Worm (Caenorhabditis elegans) whole organism, L1 larva: ENCODE measurements around the gene sma-2.

Experiments used
- C16A3.4 ChIP-seq: fragments of 150-350 bp; optimal IDR thresholded peaks from 2 replicates; lab custom pipeline; 2014; ENCODE audit warnings: missing biosample characterization, missing genetic modification characterization
- C34B4.2 ChIP-seq: sonication (generic microtip); optimal IDR thresholded peaks from 2 replicates; lab custom pipeline; 2017; ENCODE audit warnings: mild to moderate bottlenecking, missing genetic modification characterization, missing compliant biosample characterization
- aly-2 ChIP-seq: fragments of 150-350 bp; optimal IDR thresholded peaks from 2 replicates; lab custom pipeline; 2014; ENCODE audit warnings: missing biosample characterization, missing genetic modification characterization
- ama-1 ChIP-seq: fragments of 150-350 bp; optimal IDR thresholded peaks from 2 replicates; lab custom pipeline; 2014
- blmp-1 ChIP-seq: fragments of 150-350 bp; optimal IDR thresholded peaks from 2 replicates; lab custom pipeline; 2014; ENCODE audit warnings: missing biosample characterization, missing genetic modification characterization
- ceh-63 ChIP-seq: fragments of 200-800 bp; sonication (Bioruptor generic); optimal IDR thresholded peaks from 2 replicates; lab custom pipeline; 2018; ENCODE audit warnings: mild to moderate bottlenecking, missing genetic modification characterization, missing compliant biosample characterization
- ceh-8 ChIP-seq: fragments of 200-800 bp; sonication (Bioruptor generic); optimal IDR thresholded peaks from 2 replicates; lab custom pipeline; 2018; ENCODE audit warnings: mild to moderate bottlenecking, missing genetic modification characterization, moderate library complexity, missing compliant biosample characterization
- ceh-82 ChIP-seq, 3 experiments: fragments of 150-350 bp in 1 of 3; sonication (generic microtip) in 2 of 3; optimal IDR thresholded peaks; 2 replicates each; lab custom pipeline; 2014 to 2017; ENCODE audit warnings: missing biosample characterization in 3 of 3, missing genetic modification characterization in 3 of 3
- ceh-88 ChIP-seq: fragments of 200-800 bp; sonication (Bioruptor generic); IDR thresholded peaks from 2 replicates; pipeline ENCODE4 v1.3.6; 2022; ENCODE audit warnings: missing genetic modification characterization, missing compliant biosample characterization
- ceh-90 ChIP-seq: sonication (generic microtip); optimal IDR thresholded peaks from 2 replicates; lab custom pipeline; 2016; ENCODE audit warnings: missing genetic modification characterization, missing compliant biosample characterization
- ces-1 ChIP-seq: fragments of 150-350 bp; optimal IDR thresholded peaks from 2 replicates; lab custom pipeline; 2014; ENCODE audit warnings: missing biosample characterization, missing genetic modification reagents, missing genetic modification characterization
- dpl-1 ChIP-seq, 3 experiments: fragments of 150-350 bp in 2 of 3; sonication (generic microtip) in 1 of 3; optimal IDR thresholded peaks; 2 replicates each; lab custom pipeline; 2014 to 2017; ENCODE audit warnings: missing biosample characterization in 3 of 3, missing genetic modification characterization in 3 of 3, missing genetic modification reagents in 3 of 3
- dsc-1 ChIP-seq: sonication (generic microtip); optimal IDR thresholded peaks from 2 replicates; lab custom pipeline; 2016; ENCODE audit warnings: mild to moderate bottlenecking, missing genetic modification characterization, missing compliant biosample characterization
- egl-13 ChIP-seq: sonication (generic microtip); optimal IDR thresholded peaks from 2 replicates; lab custom pipeline; 2016; ENCODE audit warnings: missing genotype, missing genetic modification reagents, missing genetic modification characterization, missing compliant biosample characterization
- elt-3 ChIP-seq, 6 experiments: fragments of 150-350 bp in 1 of 6; sonication (generic microtip); optimal IDR thresholded peaks; 2 replicates each; lab custom pipeline; 2017 to 2018; ENCODE audit warnings: missing biosample characterization in 6 of 6, missing genetic modification characterization in 6 of 6, inconsistent platforms in 1 of 6
- ets-5 ChIP-seq: fragments of 200-800 bp; sonication (Bioruptor generic); IDR thresholded peaks from 2 replicates; pipeline ENCODE4 v1.3.6; 2022; ENCODE audit warnings: missing genetic modification characterization, missing compliant biosample characterization
- fkh-10 ChIP-seq: sonication (generic microtip); optimal IDR thresholded peaks from 2 replicates; lab custom pipeline; 2017; ENCODE audit warnings: missing biosample characterization, missing genetic modification reagents, missing genetic modification characterization
- fkh-4 ChIP-seq: sonication (generic microtip); optimal IDR thresholded peaks from 2 replicates; lab custom pipeline; 2016; ENCODE audit warnings: missing compliant biosample characterization, missing genetic modification characterization, borderline replicate concordance
- fkh-8 ChIP-seq: sonication (generic microtip); optimal IDR thresholded peaks from 2 replicates; lab custom pipeline; 2016; ENCODE audit warnings: mild to moderate bottlenecking, missing genetic modification characterization, missing compliant biosample characterization
- fos-1 ChIP-seq: fragments of 150-350 bp; optimal IDR thresholded peaks from 2 replicates; lab custom pipeline; 2014; ENCODE audit warnings: missing biosample characterization, missing genetic modification characterization
- hlh-17 ChIP-seq: fragments of 200-800 bp; sonication (Bioruptor generic); optimal IDR thresholded peaks from 2 replicates; lab custom pipeline; 2018; ENCODE audit warnings: missing genetic modification characterization, mild to moderate bottlenecking, missing compliant biosample characterization, moderate library complexity, borderline replicate concordance
- hlh-4 ChIP-seq: sonication (generic microtip); optimal IDR thresholded peaks from 2 replicates; lab custom pipeline; 2016; ENCODE audit warnings: mild to moderate bottlenecking, missing genetic modification characterization, missing compliant biosample characterization
- hpl-2 ChIP-seq: fragments of 150-350 bp; optimal IDR thresholded peaks from 2 replicates; lab custom pipeline; 2014; ENCODE audit warnings: missing biosample characterization, missing genetic modification reagents, missing genetic modification characterization
- irx-1 ChIP-seq: sonication (generic microtip); optimal IDR thresholded peaks from 2 replicates; lab custom pipeline; 2016; ENCODE audit warnings: missing genetic modification characterization, missing compliant biosample characterization
- lin-14 ChIP-seq: fragments of 200-800 bp; sonication (Bioruptor generic); optimal IDR thresholded peaks from 2 replicates; lab custom pipeline; 2018; ENCODE audit warnings: mild to moderate bottlenecking, missing genetic modification characterization, moderate library complexity, missing compliant biosample characterization
- lin-35 ChIP-seq, 2 experiments: fragments of 150-350 bp; optimal IDR thresholded peaks; 2 replicates each; lab custom pipeline; 2014; ENCODE audit warnings: missing biosample characterization in 2 of 2, missing genetic modification characterization in 2 of 2, missing genetic modification reagents in 2 of 2
- lin-39 ChIP-seq: fragments of 150-350 bp; optimal IDR thresholded peaks from 2 replicates; lab custom pipeline; 2014; ENCODE audit warnings: missing biosample characterization, missing genetic modification reagents, missing genetic modification characterization
- lir-3 ChIP-seq: sonication (generic microtip); optimal IDR thresholded peaks from 2 replicates; lab custom pipeline; 2016; ENCODE audit warnings: mild to moderate bottlenecking, missing genetic modification characterization, moderate library complexity, missing compliant biosample characterization; ENCODE audit not compliant: poor library complexity
- mdl-1 ChIP-seq, 2 experiments: fragments of 150-350 bp; optimal IDR thresholded peaks; 2 replicates each; lab custom pipeline; 2014 to 2017; ENCODE audit warnings: missing biosample characterization in 2 of 2, missing genetic modification characterization in 2 of 2, inconsistent platforms in 1 of 2
- mef-2 ChIP-seq: fragments of 150-350 bp; optimal IDR thresholded peaks from 2 replicates; lab custom pipeline; 2014; ENCODE audit warnings: missing biosample characterization, missing genetic modification characterization
- nhr-11 ChIP-seq: fragments of 150-350 bp; optimal IDR thresholded peaks from 2 replicates; lab custom pipeline; 2014; ENCODE audit warnings: missing biosample characterization, missing genetic modification characterization
- nhr-12 ChIP-seq: sonication (generic microtip); optimal IDR thresholded peaks from 2 replicates; lab custom pipeline; 2017; ENCODE audit warnings: missing biosample characterization, missing genetic modification characterization
- nhr-19 ChIP-seq: fragments of 200-800 bp; sonication (Bioruptor generic); conservative IDR thresholded peaks from 2 replicates; pipeline ENCODE4 v1.3.6; 2022; ENCODE audit warnings: missing genetic modification characterization, missing compliant biosample characterization
- nhr-20 ChIP-seq: sonication (generic microtip); optimal IDR thresholded peaks from 2 replicates; lab custom pipeline; 2016; ENCODE audit warnings: mild to moderate bottlenecking, missing genetic modification characterization, missing compliant biosample characterization
- nhr-237 ChIP-seq: fragments of 150-350 bp; optimal IDR thresholded peaks from 2 replicates; lab custom pipeline; 2014; ENCODE audit warnings: missing biosample characterization, missing genetic modification characterization
- nhr-28 ChIP-seq: fragments of 150-350 bp; optimal IDR thresholded peaks from 2 replicates; lab custom pipeline; 2014; ENCODE audit warnings: missing biosample characterization, missing genetic modification characterization
- nhr-47 ChIP-seq: sonication (generic microtip); optimal IDR thresholded peaks from 2 replicates; lab custom pipeline; 2016; ENCODE audit warnings: mild to moderate bottlenecking, missing genetic modification characterization, moderate library complexity, missing compliant biosample characterization
- nhr-71 ChIP-seq: sonication (generic microtip); optimal IDR thresholded peaks from 2 replicates; lab custom pipeline; 2016; ENCODE audit warnings: mild to moderate bottlenecking, missing genetic modification characterization, moderate library complexity, missing compliant biosample characterization
- nhr-85 ChIP-seq: sonication (generic microtip); peaks from one replicate; lab custom pipeline; 2016; ENCODE audit warnings: missing genetic modification characterization, inconsistent platforms, missing compliant biosample characterization
- pax-3 ChIP-seq: fragments of 200-800 bp; sonication (Bioruptor generic); optimal IDR thresholded peaks from 2 replicates; lab custom pipeline; 2018; ENCODE audit warnings: mild to moderate bottlenecking, missing genetic modification characterization, moderate library complexity, missing compliant biosample characterization
- pqm-1 ChIP-seq: sonication (generic microtip); optimal IDR thresholded peaks from 3 replicates; lab custom pipeline; 2017; ENCODE audit warnings: missing biosample characterization, missing genetic modification characterization
- rnt-1 ChIP-seq: sonication (generic microtip); optimal IDR thresholded peaks from 2 replicates; lab custom pipeline; 2016; ENCODE audit warnings: mild to moderate bottlenecking, missing genetic modification characterization, moderate library complexity, missing compliant biosample characterization
- skn-1 ChIP-seq: fragments of 150-350 bp; optimal IDR thresholded peaks from 2 replicates; lab custom pipeline; 2014; ENCODE audit warnings: missing biosample characterization, missing genetic modification characterization
- snpc-4 ChIP-seq: fragments of 150-350 bp; optimal IDR thresholded peaks from 2 replicates; lab custom pipeline; 2014; ENCODE audit warnings: missing biosample characterization, missing genetic modification characterization
- sox-4 ChIP-seq: sonication (generic microtip); optimal IDR thresholded peaks from 2 replicates; lab custom pipeline; 2016; ENCODE audit warnings: missing genetic modification characterization, missing compliant biosample characterization
- tlp-1 ChIP-seq: fragments of 150-350 bp; optimal IDR thresholded peaks from 2 replicates; lab custom pipeline; 2014; ENCODE audit warnings: missing biosample characterization, missing genetic modification characterization
- unc-130 ChIP-seq: fragments of 150-350 bp; optimal IDR thresholded peaks from 2 replicates; lab custom pipeline; 2017; ENCODE audit warnings: missing biosample characterization, missing genetic modification characterization, inconsistent platforms
- unc-30 ChIP-seq: sonication (generic microtip); optimal IDR thresholded peaks from 2 replicates; lab custom pipeline; 2017; ENCODE audit warnings: missing biosample characterization, missing genetic modification characterization
- unc-62 ChIP-seq: fragments of 150-350 bp; optimal IDR thresholded peaks from 2 replicates; lab custom pipeline; 2014; ENCODE audit warnings: missing biosample characterization, missing genetic modification reagents, missing genetic modification characterization
- unc-98 ChIP-seq: fragments of 200-800 bp; sonication (Bioruptor generic); IDR thresholded peaks from 2 replicates; pipeline ENCODE4 v1.3.6; 2022; ENCODE audit warnings: missing genetic modification characterization, missing compliant biosample characterization
- xbp-1 ChIP-seq: sonication (generic microtip); optimal IDR thresholded peaks from 2 replicates; lab custom pipeline; 2016; ENCODE audit warnings: missing genetic modification characterization, missing compliant biosample characterization
- zag-1 ChIP-seq: fragments of 150-350 bp; optimal IDR thresholded peaks from 2 replicates; lab custom pipeline; 2014; ENCODE audit warnings: missing biosample characterization, missing genetic modification characterization
- zip-4 ChIP-seq: fragments of 200-800 bp; sonication (Bioruptor generic); optimal IDR thresholded peaks from 2 replicates; lab custom pipeline; 2018; ENCODE audit warnings: mild to moderate bottlenecking, missing genetic modification characterization, moderate library complexity, missing compliant biosample characterization
- ztf-4 ChIP-seq: fragments of 150-350 bp; optimal IDR thresholded peaks from 2 replicates; lab custom pipeline; 2014; ENCODE audit warnings: missing biosample characterization, missing genetic modification characterization

sma-2 gene

ce11 chrIII:8767889-8768361, 18.4 kb downstream of the sma-2 start, which contains the start of gene mtss-1:
mtss-1 (plus strand) TSS chrIII:8768311.
- TF ChIP-seq ceh-8 (GFP tag; lab: Kevin White, UChicago) (no peak), fkh-8 (tag; lab: Kevin White, UChicago) (peak; percentile 18), pax-3 (tag; lab: Kevin White, UChicago) (no peak), unc-130 (tag; lab: Kevin White, UChicago) (peak; percentile 59), lin-14 (GFP tag; lab: Kevin White, UChicago) (peak; percentile 50), dpl-1 (GFP tag; optimal IDR thresholded peaks at IDR 0.05; lab: Kevin White, UChicago) (peak; percentile 11 to 59 (median 56)), ets-5 (GFP tag; lab: Robert Waterston, UW) (no peak), tlp-1 (no peak), ceh-82 (tag; optimal IDR thresholded peaks at IDR 0.05; lab: Kevin White, UChicago) (peak; percentile 4 to 47 (median 44)), sox-4 (tag; lab: Kevin White, UChicago) (no peak), hpl-2 (GFP tag; lab: Kevin White, UChicago) (peak; percentile 60), lir-3 (tag; lab: Kevin White, UChicago) (peak; percentile 39), ama-1 (lab: Kevin White, UChicago) (no peak), mef-2 (tag; lab: Kevin White, UChicago) (no peak), hlh-4 (tag; lab: Kevin White, UChicago) (peak; percentile 5), ces-1 (no peak), unc-98 (GFP tag; lab: Robert Waterston, UW) (no peak), hlh-17 (GFP tag; lab: Kevin White, UChicago) (no peak), ceh-88 (GFP tag; lab: Robert Waterston, UW) (no peak), nhr-12 (no peak), lin-35 (GFP tag; optimal IDR thresholded peaks at IDR 0.05; lab: Kevin White, UChicago) (peak; percentile 45 to 67), zip-4 (GFP tag; lab: Kevin White, UChicago) (no peak), fos-1 (tag; lab: Kevin White, UChicago) (no peak), nhr-71 (tag; lab: Kevin White, UChicago) (peak; percentile 69), pqm-1 (tag; lab: Kevin White, UChicago) (no peak), zag-1 (no peak), nhr-85 (no peak), irx-1 (tag; lab: Kevin White, UChicago) (peak; percentile 33), C16A3.4 (tag; lab: Kevin White, UChicago) (peak; percentile 37), lin-39 (tag; lab: Kevin White, UChicago) (no peak), nhr-19 (GFP tag; lab: Robert Waterston, UW) (peak; percentile 59), rnt-1 (tag; lab: Kevin White, UChicago) (peak; percentile 78), aly-2 (no peak), dsc-1 (peak; percentile 65), nhr-237 (tag; lab: Kevin White, UChicago) (no peak), elt-3 (tag; optimal IDR thresholded peaks at IDR 0.05; lab: Kevin White, UChicago) (peak in 1 of 6 experiments; percentile 5), nhr-28 (tag; lab: Kevin White, UChicago) (no peak), xbp-1 (peak; percentile 55), nhr-20 (tag; lab: Kevin White, UChicago) (peak; percentile 62), unc-62 (GFP tag; lab: Kevin White, UChicago) (no peak), ztf-4 (no peak), mdl-1 (tag; optimal IDR thresholded peaks at IDR 0.05; lab: Kevin White, UChicago) (peak in 1 of 2 experiments; percentile 2), unc-30 (tag; lab: Kevin White, UChicago) (no peak), egl-13 (tag; lab: Kevin White, UChicago) (peak; percentile 54), nhr-11 (no peak), ceh-90 (tag; lab: Kevin White, UChicago) (no peak), ceh-63 (GFP tag; lab: Kevin White, UChicago) (no peak), fkh-4 (tag; lab: Kevin White, UChicago) (no peak), C34B4.2 (tag; lab: Kevin White, UChicago) (no peak), skn-1 (tag; lab: Kevin White, UChicago) (peak; percentile 64), blmp-1 (tag; lab: Kevin White, UChicago) (peak; percentile 13), nhr-47 (tag; lab: Kevin White, UChicago) (peak; percentile 70), fkh-10 (GFP tag; lab: Kevin White, UChicago) (no peak), snpc-4 (tag; lab: Kevin White, UChicago) (peak; percentile 46)
